Fruit fly (Drosophila melanogaster) whole organism, pupa: ENCODE results near the gene Zw10.
A peak's percentile ranks its signal among the peaks of the same experiment; 100 is the strongest.

Source experiments
- CG10348 ChIP-seq: fragments of 200-800 bp; sonication (Bioruptor generic); IDR thresholded peaks from 2 replicates; pipeline ENCODE4 v1.3.6; 2022; ENCODE audit warnings: missing biosample characterization, missing genetic modification characterization
- CG12605 ChIP-seq: fragments of 200-800 bp; sonication (Bioruptor generic); IDR thresholded peaks from 2 replicates; pipeline ENCODE4 v1.3.6; 2022; ENCODE audit warnings: missing biosample characterization, missing genetic modification characterization
- CG13204 ChIP-seq: fragments of 200-800 bp; sonication (Bioruptor generic); optimal IDR thresholded peaks from 2 replicates; lab custom pipeline; 2018; ENCODE audit warnings: missing biosample characterization, mild to moderate bottlenecking, missing genetic modification characterization, moderate library complexity
- CG14655 ChIP-seq: fragments of 200-800 bp; sonication (Bioruptor generic); optimal IDR thresholded peaks from 3 replicates; lab custom pipeline; 2017; ENCODE audit warnings: mild to moderate bottlenecking, missing biosample characterization, missing genetic modification reagents, missing genetic modification characterization
- CG15710 ChIP-seq: fragments of 200-800 bp; sonication (Bioruptor generic); optimal IDR thresholded peaks from 2 replicates; lab custom pipeline; 2018; ENCODE audit warnings: missing biosample characterization, mild to moderate bottlenecking, missing genetic modification characterization, moderate library complexity
- CG17806 ChIP-seq: fragments of 200-800 bp; sonication (Bioruptor generic); optimal IDR thresholded peaks from 2 replicates; lab custom pipeline; 2018; ENCODE audit warnings: missing biosample characterization, mild to moderate bottlenecking, missing genetic modification characterization, moderate library complexity
- CG32121 ChIP-seq: fragments of 200-800 bp; sonication (Bioruptor generic); IDR thresholded peaks from 2 replicates; pipeline ENCODE4 v1.3.6; 2022; ENCODE audit warnings: missing biosample characterization, missing genetic modification characterization
- CG34367 ChIP-seq: fragments of 200-800 bp; sonication (Bioruptor generic); optimal IDR thresholded peaks from 2 replicates; lab custom pipeline; 2018; ENCODE audit warnings: missing biosample characterization, mild to moderate bottlenecking, missing genetic modification characterization
- CG4496 ChIP-seq: fragments of 200-800 bp; sonication (Bioruptor generic); IDR thresholded peaks from 3 replicates; pipeline ENCODE4 v1.3.6; 2022; ENCODE audit warnings: missing biosample characterization, missing genetic modification characterization
- CG8159 ChIP-seq: fragments of 200-800 bp; sonication (Bioruptor generic); optimal IDR thresholded peaks from 3 replicates; lab custom pipeline; 2018; ENCODE audit warnings: missing biosample characterization, mild to moderate bottlenecking, missing genetic modification characterization, moderate library complexity
- CG8301 ChIP-seq: fragments of 200-800 bp; sonication (Bioruptor generic); optimal IDR thresholded peaks from 2 replicates; lab custom pipeline; 2018; ENCODE audit warnings: missing biosample characterization, mild to moderate bottlenecking, missing genetic modification characterization
- CG9948 ChIP-seq: fragments of 200-800 bp; sonication (Bioruptor generic); optimal IDR thresholded peaks from 2 replicates; lab custom pipeline; 2018; ENCODE audit warnings: missing biosample characterization, mild to moderate bottlenecking, missing genetic modification characterization, moderate library complexity
- D1 ChIP-seq: fragments of 200-800 bp; sonication (Bioruptor generic); optimal IDR thresholded peaks from 2 replicates; lab custom pipeline; 2018; ENCODE audit warnings: missing biosample characterization, mild to moderate bottlenecking, missing genetic modification characterization, moderate library complexity
- EcR ChIP-seq: fragments of 200-800 bp; sonication (Bioruptor generic); optimal IDR thresholded peaks from 3 replicates; lab custom pipeline; 2019; ENCODE audit warnings: missing biosample characterization, missing genetic modification characterization, mild to moderate bottlenecking, moderate library complexity, missing genetic modification reagents
- Ets98B ChIP-seq: fragments of 200-800 bp; sonication (Bioruptor generic); IDR thresholded peaks from 2 replicates; pipeline ENCODE4 v1.3.6; 2022; ENCODE audit warnings: missing biosample characterization, missing genetic modification characterization
- Pif1A ChIP-seq: fragments of 200-800 bp; sonication (Bioruptor generic); optimal IDR thresholded peaks from 3 replicates; lab custom pipeline; 2016; ENCODE audit warnings: missing biosample characterization, missing genetic modification characterization
- Pif1B ChIP-seq: fragments of 200-800 bp; sonication (Bioruptor generic); optimal IDR thresholded peaks from 3 replicates; lab custom pipeline; 2016; ENCODE audit warnings: missing biosample characterization, missing genetic modification characterization
- Snoo ChIP-seq: fragments of 200-800 bp; sonication (Bioruptor generic); optimal IDR thresholded peaks from 3 replicates; lab custom pipeline; 2017; ENCODE audit warnings: missing biosample characterization, mild to moderate bottlenecking, missing genetic modification characterization, inconsistent platforms
- fd96Ca ChIP-seq: fragments of 200-800 bp; sonication (Bioruptor generic); IDR thresholded peaks from 3 replicates; pipeline ENCODE4 v1.3.6; 2022; ENCODE audit warnings: missing biosample characterization, missing genetic modification characterization
- gl ChIP-seq: fragments of 200-800 bp; sonication (Bioruptor generic); optimal IDR thresholded peaks from 2 replicates; lab custom pipeline; 2018; ENCODE audit warnings: missing biosample characterization, mild to moderate bottlenecking, missing genetic modification characterization
- rn ChIP-seq: fragments of 200-800 bp; sonication (Bioruptor generic); IDR thresholded peaks from 2 replicates; pipeline ENCODE4 v1.3.6; 2022; ENCODE audit warnings: missing biosample characterization, missing genetic modification characterization

Zw10 gene

dm6 chrX:2619651-2620050 is 15.7 kb downstream of the Zw10 start, which contains the start of the genes Tsp3A and Seipin:
TSS of gene Tsp3A (minus strand) at chrX:2619738.
TSS of gene Seipin (plus strand) at chrX:2619799.
- TF ChIP-seq D1 (tag; lab: Kevin White, UChicago) = no peak
- peak; percentile 90 for TF ChIP-seq CG12605 (GFP tag; lab: Robert Waterston, UW)
- peak; percentile 72 for TF ChIP-seq CG15710 (tag; lab: Kevin White, UChicago)
- TF ChIP-seq CG14655 (GFP tag; lab: Kevin White, UChicago) = no peak
- peak; percentile 54 for TF ChIP-seq CG13204 (GFP tag; lab: Kevin White, UChicago)
- TF ChIP-seq CG34367 = peak; percentile 67
- TF ChIP-seq Ets98B (GFP tag; lab: Robert Waterston, UW) = peak; percentile 90
- TF ChIP-seq CG4496 (GFP tag; lab: Robert Waterston, UW) = peak; percentile 96
- no peak for TF ChIP-seq Pif1A (GFP tag; lab: Kevin White, UChicago)
- peak; percentile 93 for TF ChIP-seq fd96Ca (GFP tag; lab: Robert Waterston, UW)
- peak; percentile 78 for TF ChIP-seq CG17806
- 0 out of 2 replicates have a peak, but pooled peaks have one; percentile 28 for TF ChIP-seq CG10348 (GFP tag; lab: Robert Waterston, UW)
- peak; percentile 16 for TF ChIP-seq EcR (GFP tag; lab: Kevin White, UChicago)
- TF ChIP-seq CG8159 (tag; lab: Kevin White, UChicago) = peak; percentile 75
- peak; percentile 89 for TF ChIP-seq gl (tag; lab: Kevin White, UChicago)
- TF ChIP-seq rn = 0 out of 2 replicates have a peak, but pooled peaks have one; percentile 32
- TF ChIP-seq Snoo (tag; lab: Kevin White, UChicago) = peak; percentile 79
- TF ChIP-seq CG9948 (tag; lab: Kevin White, UChicago) = peak; percentile 57
- peak; percentile 83 for TF ChIP-seq CG32121 (GFP tag; lab: Robert Waterston, UW)
- TF ChIP-seq CG8301 (tag; lab: Kevin White, UChicago) = peak; percentile 86
- peak; percentile 87 for TF ChIP-seq Pif1B (GFP tag; lab: Kevin White, UChicago)

- TF ChIP-seq CG15710 (tag; lab: Kevin White, UChicago) (no peak), CG8301 (tag; lab: Kevin White, UChicago) (no peak), CG4496 (GFP tag; lab: Robert Waterston, UW) (0 out of 3 replicates have a peak, but pooled peaks have one; percentile 24)
Measured at dm6 chrX:2624525-2625006, 20.6 kb downstream of the Zw10 start, which contains the start of the genes brv3 and Pi4KIIIalpha. TSS of gene brv3 (minus strand) at chrX:2624575. TSS of gene Pi4KIIIalpha (plus strand) at chrX:2624804.

dm6 chrX:2625009-2625408 is 21.0 kb downstream of the Zw10 start:
- TF ChIP-seq fd96Ca (GFP tag; lab: Robert Waterston, UW) (no peak), Pif1B (GFP tag; lab: Kevin White, UChicago) (no peak), CG9948 (tag; lab: Kevin White, UChicago) (no peak), Pif1A (GFP tag; lab: Kevin White, UChicago) (no peak), CG34367 (no peak)

dm6 chrX:2633847-2634776 is 30.1 kb downstream of the Zw10 start, which contains the start of gene sgg:
TSS of gene sgg (plus strand) at chrX:2633952.
- TF ChIP-seq CG17806 (no peak), CG32121 (GFP tag; lab: Robert Waterston, UW) (no peak), Pif1A (GFP tag; lab: Kevin White, UChicago) (no peak), D1 (tag; lab: Kevin White, UChicago) (no peak), Snoo (tag; lab: Kevin White, UChicago) (no peak)
- TF ChIP-seq, all 21 proteins: peak for 0

dm6 chrX:2635075-2635643 is 31.2 kb downstream of the Zw10 start:
- TF ChIP-seq gl (tag; lab: Kevin White, UChicago) = no peak
- no peak for TF ChIP-seq CG10348 (GFP tag; lab: Robert Waterston, UW)
- TF ChIP-seq CG34367 = no peak
- TF ChIP-seq Snoo (tag; lab: Kevin White, UChicago) = no peak
- TF ChIP-seq CG15710 (tag; lab: Kevin White, UChicago) = peak; percentile 17
- TF ChIP-seq Pif1A (GFP tag; lab: Kevin White, UChicago) = no peak
- TF ChIP-seq Ets98B (GFP tag; lab: Robert Waterston, UW) = 0 out of 2 replicates have a peak, but pooled peaks have one; percentile 15
- 0 out of 3 replicates have a peak, but pooled peaks have one; percentile 26 for TF ChIP-seq fd96Ca (GFP tag; lab: Robert Waterston, UW)
- no peak for TF ChIP-seq Pif1B (GFP tag; lab: Kevin White, UChicago)
- no peak for TF ChIP-seq CG9948 (tag; lab: Kevin White, UChicago)
- peak; percentile 25 for TF ChIP-seq CG8301 (tag; lab: Kevin White, UChicago)
- no peak for TF ChIP-seq D1 (tag; lab: Kevin White, UChicago)
- TF ChIP-seq, all 21 proteins: peak for 4
